Fruit fly (Drosophila melanogaster) whole organism, prepupa: ENCODE measurements around the gene CG14423.

Experiments used
- CG10631 ChIP-seq: fragments of 200-800 bp; sonication (Bioruptor generic); optimal IDR thresholded peaks from 2 replicates; lab custom pipeline; 2016; ENCODE audit warnings: missing biosample characterization, missing genetic modification characterization
- CG11762 ChIP-seq: fragments of 200-800 bp; sonication (Bioruptor generic); optimal IDR thresholded peaks from 3 replicates; lab custom pipeline; 2016; ENCODE audit warnings: missing biosample characterization, missing genetic modification characterization; ENCODE audit not compliant: insufficient read depth
- CG11902 ChIP-seq: fragments of 200-800 bp; sonication (Bioruptor generic); optimal IDR thresholded peaks from 3 replicates; lab custom pipeline; 2016; ENCODE audit warnings: missing biosample characterization, missing genetic modification characterization
- CG31627 ChIP-seq: fragments of 200-800 bp; sonication (Bioruptor generic); optimal IDR thresholded peaks from 3 replicates; lab custom pipeline; 2016; ENCODE audit warnings: missing biosample characterization, missing genetic modification characterization
- CG34406 ChIP-seq: fragments of 200-800 bp; sonication (Bioruptor generic); optimal IDR thresholded peaks from 3 replicates; lab custom pipeline; 2016; ENCODE audit warnings: missing biosample characterization, missing genetic modification characterization
- CG3919 ChIP-seq: fragments of 200-800 bp; sonication (Bioruptor generic); optimal IDR thresholded peaks from 3 replicates; lab custom pipeline; 2016; ENCODE audit warnings: missing biosample characterization, missing genetic modification characterization
- CG6276 ChIP-seq: fragments of 200-800 bp; sonication (Bioruptor generic); optimal IDR thresholded peaks from 2 replicates; lab custom pipeline; 2017; ENCODE audit warnings: missing biosample characterization, mild to moderate bottlenecking, missing genetic modification characterization
- CG6792 ChIP-seq: fragments of 200-800 bp; sonication (Bioruptor generic); optimal IDR thresholded peaks from 3 replicates; lab custom pipeline; 2016; ENCODE audit warnings: missing biosample characterization, missing genetic modification characterization
- CG6808 ChIP-seq: fragments of 200-800 bp; sonication (Bioruptor generic); optimal IDR thresholded peaks from 3 replicates; lab custom pipeline; 2017; ENCODE audit warnings: missing biosample characterization, missing genetic modification characterization, mild to moderate bottlenecking, moderate library complexity, missing genetic modification reagents
- CG6854 ChIP-seq: fragments of 200-800 bp; sonication (Bioruptor generic); optimal IDR thresholded peaks from 2 replicates; lab custom pipeline; 2017; ENCODE audit warnings: missing biosample characterization, mild to moderate bottlenecking, missing genetic modification characterization
- CG8632 ChIP-seq: fragments of 200-800 bp; sonication (Bioruptor generic); optimal IDR thresholded peaks from 3 replicates; lab custom pipeline; 2016; ENCODE audit warnings: missing biosample characterization, missing genetic modification characterization
- Eip78C ChIP-seq: fragments of 200-800 bp; sonication (Bioruptor generic); peaks from one replicate; lab custom pipeline; 2016; ENCODE audit warnings: missing biosample characterization, missing genetic modification characterization
- Eip93F ChIP-seq: fragments of 200-800 bp; sonication (Bioruptor generic); optimal IDR thresholded peaks from 2 replicates; lab custom pipeline; 2016; ENCODE audit warnings: missing biosample characterization, mild to moderate bottlenecking, missing genetic modification characterization
- Ets21C ChIP-seq: fragments of 200-800 bp; sonication (Bioruptor generic); optimal IDR thresholded peaks from 3 replicates; lab custom pipeline; 2016; ENCODE audit warnings: missing biosample characterization, missing genetic modification characterization
- Ets96B ChIP-seq: fragments of 200-800 bp; optimal IDR thresholded peaks from 2 replicates; lab custom pipeline; 2019; ENCODE audit warnings: missing biosample characterization, mild to moderate bottlenecking, missing genetic modification characterization, moderate library complexity
- Gug ChIP-seq: fragments of 200-800 bp; sonication (Bioruptor generic); IDR thresholded peaks from 2 replicates; pipeline ENCODE4 v1.3.6; 2022; ENCODE audit warnings: missing biosample characterization, missing genetic modification characterization
- Hr38 ChIP-seq: sonication (Bioruptor generic); optimal IDR thresholded peaks from 2 replicates; lab custom pipeline; 2016; ENCODE audit warnings: missing biosample characterization, missing genetic modification characterization
- Hr39 ChIP-seq: fragments of 200-800 bp; sonication (Bioruptor generic); optimal IDR thresholded peaks from 2 replicates; lab custom pipeline; 2016; ENCODE audit warnings: missing biosample characterization, missing genetic modification characterization
- Lpt ChIP-seq: fragments of 200-800 bp; sonication (Bioruptor generic); optimal IDR thresholded peaks from 3 replicates; lab custom pipeline; 2016; ENCODE audit warnings: missing biosample characterization, missing genetic modification characterization
- Met ChIP-seq: fragments of 200-800 bp; sonication (Bioruptor generic); optimal IDR thresholded peaks from 3 replicates; lab custom pipeline; 2016; ENCODE audit warnings: missing biosample characterization, missing genetic modification characterization
- OdsH ChIP-seq: fragments of 200-800 bp; sonication (Bioruptor generic); optimal IDR thresholded peaks from 3 replicates; lab custom pipeline; 2016; ENCODE audit warnings: missing biosample characterization, missing genetic modification characterization
- Smox ChIP-seq: fragments of 200-800 bp; sonication (Bioruptor generic); optimal IDR thresholded peaks from 3 replicates; lab custom pipeline; 2016; ENCODE audit warnings: missing biosample characterization, missing genetic modification characterization
- Sox102F ChIP-seq: fragments of 200-800 bp; sonication (Bioruptor generic); optimal IDR thresholded peaks from 2 replicates; lab custom pipeline; 2016; ENCODE audit warnings: missing biosample characterization, mild to moderate bottlenecking, missing genetic modification characterization
- Sox14 ChIP-seq: fragments of 200-800 bp; sonication (Bioruptor generic); optimal IDR thresholded peaks from 3 replicates; lab custom pipeline; 2016; ENCODE audit warnings: missing biosample characterization, missing genetic modification characterization
- Sox15 ChIP-seq: fragments of 200-800 bp; sonication (Bioruptor generic); optimal IDR thresholded peaks from 3 replicates; lab custom pipeline; 2016; ENCODE audit warnings: missing biosample characterization, missing genetic modification characterization
- achi ChIP-seq: fragments of 200-800 bp; sonication (Bioruptor generic); optimal IDR thresholded peaks from 3 replicates; lab custom pipeline; 2016; ENCODE audit warnings: missing biosample characterization, missing genetic modification characterization
- cyc ChIP-seq: fragments of 200-800 bp; sonication (Bioruptor generic); optimal IDR thresholded peaks from 3 replicates; lab custom pipeline; 2016; ENCODE audit warnings: missing biosample characterization, missing genetic modification characterization
- dac ChIP-seq: fragments of 200-800 bp; sonication (Bioruptor generic); optimal IDR thresholded peaks from 2 replicates; lab custom pipeline; 2017; ENCODE audit warnings: missing biosample characterization, mild to moderate bottlenecking, missing genetic modification characterization
- dsx ChIP-seq: fragments of 200-800 bp; optimal IDR thresholded peaks from 3 replicates; lab custom pipeline; 2019; ENCODE audit warnings: missing biosample characterization, mild to moderate bottlenecking, missing genetic modification characterization, moderate library complexity; ENCODE audit not compliant: poor library complexity, severe bottlenecking
- eg ChIP-seq: fragments of 200-800 bp; sonication (Bioruptor generic); IDR thresholded peaks from 3 replicates; pipeline ENCODE4 v1.3.6; 2022; ENCODE audit warnings: missing biosample characterization, missing genetic modification characterization
- esn ChIP-seq: fragments of 200-800 bp; sonication (Bioruptor generic); optimal IDR thresholded peaks from 2 replicates; lab custom pipeline; 2016; ENCODE audit warnings: missing biosample characterization, mild to moderate bottlenecking, missing genetic modification characterization, moderate library complexity
- fd85E ChIP-seq: fragments of 200-800 bp; sonication (Bioruptor generic); optimal IDR thresholded peaks from 3 replicates; lab custom pipeline; 2016; ENCODE audit warnings: missing biosample characterization, missing genetic modification characterization
- fkh ChIP-seq: fragments of 200-800 bp; sonication (Bioruptor generic); optimal IDR thresholded peaks from 3 replicates; lab custom pipeline; 2017; ENCODE audit warnings: missing biosample characterization, mild to moderate bottlenecking, missing genetic modification characterization, moderate library complexity
- lz ChIP-seq: fragments of 200-800 bp; sonication (Bioruptor generic); optimal IDR thresholded peaks from 3 replicates; lab custom pipeline; 2016; ENCODE audit warnings: missing biosample characterization, missing genetic modification characterization
- net ChIP-seq: fragments of 200-800 bp; sonication (Bioruptor generic); optimal IDR thresholded peaks from 3 replicates; lab custom pipeline; 2016; ENCODE audit warnings: missing biosample characterization, missing genetic modification characterization
- pdm3 ChIP-seq: fragments of 200-800 bp; sonication (Bioruptor generic); optimal IDR thresholded peaks from 3 replicates; lab custom pipeline; 2016; ENCODE audit warnings: missing biosample characterization, missing genetic modification characterization
- spab ChIP-seq: fragments of 200-800 bp; sonication (Bioruptor generic); optimal IDR thresholded peaks from 2 replicates; lab custom pipeline; 2017; ENCODE audit warnings: missing biosample characterization, mild to moderate bottlenecking, missing genetic modification characterization, missing genetic modification reagents
- ss ChIP-seq, 2 experiments: fragments of 200-800 bp; sonication (Bioruptor generic); optimal IDR thresholded peaks; 2 replicates in 1 of 2; 3 replicates in 1 of 2; lab custom pipeline; 2017 to 2018; ENCODE audit warnings: mild to moderate bottlenecking in 2 of 2, missing biosample characterization in 2 of 2, missing genetic modification characterization in 2 of 2, moderate library complexity in 1 of 2
- svp ChIP-seq: fragments of 200-800 bp; sonication (Bioruptor generic); peaks from one replicate; lab custom pipeline; 2016; ENCODE audit warnings: missing biosample characterization, missing genetic modification characterization
- topi ChIP-seq: fragments of 200-800 bp; sonication (Bioruptor generic); optimal IDR thresholded peaks from 3 replicates; lab custom pipeline; 2016; ENCODE audit warnings: missing biosample characterization, missing genetic modification characterization
- vri ChIP-seq: fragments of 200-800 bp; sonication (Bioruptor generic); optimal IDR thresholded peaks from 3 replicates; lab custom pipeline; 2016; ENCODE audit warnings: missing biosample characterization, mild to moderate bottlenecking, missing genetic modification characterization

Gene CG14423

DNA sequence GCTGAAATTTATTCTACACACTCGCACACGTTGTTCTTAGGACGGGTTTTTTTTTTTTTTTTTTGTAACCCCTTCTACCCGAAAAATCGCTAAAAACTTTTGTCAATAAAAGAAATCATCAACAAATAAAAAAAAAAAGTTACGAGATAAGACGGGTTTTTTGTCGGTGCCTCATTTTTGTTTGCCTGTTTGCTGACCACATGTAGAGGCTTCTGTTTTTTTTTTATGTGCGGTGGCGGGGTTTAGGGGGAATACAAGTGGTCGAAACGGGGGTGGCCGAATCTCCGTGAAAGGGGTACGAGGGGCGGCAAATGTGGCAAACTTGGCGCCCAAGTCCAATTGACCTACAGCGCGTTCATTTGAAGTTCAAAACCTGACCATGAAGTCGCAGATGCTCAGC, 26.7 kb upstream of the CG14423 start:
- TF ChIP-seq svp (GFP tag; lab: Kevin White, UChicago) (no peak), CG6854 (GFP tag; lab: Kevin White, UChicago) (no peak), Eip93F (GFP tag; lab: Kevin White, UChicago) (no peak), fkh (GFP tag; lab: Kevin White, UChicago) (peak; percentile 64), dac (GFP tag; lab: Kevin White, UChicago) (no peak), vri (peak; percentile 6)

DNA sequence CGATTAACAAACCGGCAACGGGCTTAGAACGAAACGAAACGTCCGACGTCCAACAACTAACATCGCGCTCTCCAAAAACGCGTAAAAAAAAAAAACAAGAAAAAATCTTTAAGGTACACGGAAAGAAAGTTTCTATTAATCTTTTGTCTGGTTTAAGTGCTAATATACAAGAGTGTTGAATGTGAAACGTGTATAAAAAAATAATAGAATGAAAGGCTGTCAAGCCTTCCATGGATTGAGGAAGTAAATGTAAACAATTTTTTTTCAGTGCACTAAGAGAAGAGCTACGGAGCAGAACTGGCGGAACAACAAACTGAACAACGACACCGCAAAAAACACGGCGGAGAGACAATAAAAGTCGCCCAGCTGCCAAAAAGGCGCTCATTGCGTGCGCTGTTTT, 25.5 kb upstream of the CG14423 start, which contains the start of gene CG3588:
CG3588 (plus strand) TSS at position 29 of the 400 bp plus-strand sequence.
- no peak for TF ChIP-seq pdm3 (GFP tag; lab: Kevin White, UChicago)
- peak; percentile 53 for TF ChIP-seq svp (GFP tag; lab: Kevin White, UChicago)
- no peak for TF ChIP-seq CG11762 (GFP tag; lab: Kevin White, UChicago)
- no peak for TF ChIP-seq CG8632
- no peak for TF ChIP-seq achi (GFP tag; lab: Kevin White, UChicago)
- TF ChIP-seq ss (GFP tag; optimal IDR thresholded peaks at IDR 0.05; lab: Kevin White, UChicago), result no peak
- 0 out of 3 replicates have a peak, but pooled peaks have one; percentile 26 for TF ChIP-seq eg
- no peak for TF ChIP-seq Sox102F (GFP tag; lab: Kevin White, UChicago)
- TF ChIP-seq Lpt, result no peak
- TF ChIP-seq Ets96B (tag; lab: Kevin White, UChicago), result no peak
- no peak for TF ChIP-seq dsx (GFP tag; lab: Kevin White, UChicago)
- no peak for TF ChIP-seq Gug (GFP tag; lab: Robert Waterston, UW)
- no peak for TF ChIP-seq esn (GFP tag; lab: Kevin White, UChicago)
- TF ChIP-seq Ets21C (GFP tag; lab: Kevin White, UChicago), result peak; percentile 22
- TF ChIP-seq CG3919 (GFP tag; lab: Kevin White, UChicago), result no peak
- no peak for TF ChIP-seq CG6792
- TF ChIP-seq fd85E (GFP tag; lab: Kevin White, UChicago), result no peak
- peak; percentile 3 for TF ChIP-seq Met (GFP tag; lab: Kevin White, UChicago)
- no peak for TF ChIP-seq dac (GFP tag; lab: Kevin White, UChicago)
- no peak for TF ChIP-seq CG6276 (GFP tag; lab: Kevin White, UChicago)
- TF ChIP-seq CG10631, result no peak
- TF ChIP-seq vri, result peak; percentile 4
- TF ChIP-seq Smox (GFP tag; lab: Kevin White, UChicago), result no peak
- peak; percentile 36 for TF ChIP-seq CG31627 (GFP tag; lab: Kevin White, UChicago)
- no peak for TF ChIP-seq spab (GFP tag; lab: Kevin White, UChicago)
- peak; percentile 25 for TF ChIP-seq cyc (GFP tag; lab: Kevin White, UChicago)
- peak; percentile 26 for TF ChIP-seq lz (GFP tag; lab: Kevin White, UChicago)
- TF ChIP-seq CG6808 (GFP tag; lab: Kevin White, UChicago), result no peak
- TF ChIP-seq Eip78C (GFP tag; lab: Kevin White, UChicago), result peak; percentile 57
- peak; percentile 3 for TF ChIP-seq CG11902 (GFP tag; lab: Kevin White, UChicago)
- TF ChIP-seq CG34406 (GFP tag; lab: Kevin White, UChicago), result no peak
- TF ChIP-seq OdsH (GFP tag; lab: Kevin White, UChicago), result no peak
- TF ChIP-seq Hr38, result no peak
- peak; percentile 40 for TF ChIP-seq topi (GFP tag; lab: Kevin White, UChicago)
- TF ChIP-seq Hr39, result peak; percentile 40
- TF ChIP-seq Sox15 (GFP tag; lab: Kevin White, UChicago), result no peak
- no peak for TF ChIP-seq Sox14 (GFP tag; lab: Kevin White, UChicago)
- TF ChIP-seq net (GFP tag; lab: Kevin White, UChicago), result no peak
